Worm (Caenorhabditis elegans) whole organism, late embryonic: Measurements from ENCODE around the gene pcca-1.

Experiments used
- hlh-13 ChIP-seq: fragments of 200-800 bp; sonication (Bioruptor generic); optimal IDR thresholded peaks from 2 replicates; lab custom pipeline; 2018; ENCODE audit warnings: mild to moderate bottlenecking, missing genetic modification characterization, missing compliant biosample characterization
- hlh-15 ChIP-seq: sonication (generic microtip); optimal IDR thresholded peaks from 2 replicates; lab custom pipeline; 2016; ENCODE audit warnings: missing genetic modification characterization, missing compliant biosample characterization

- TF ChIP-seq hlh-15 (tag; lab: Kevin White, UChicago) (no peak), hlh-13 (no peak)
Observed at ce11 chrX:7656875-7657274, 3.9 kb downstream of the pcca-1 start, which contains the start of gene F27D9.12.
